Fruit fly (Drosophila melanogaster): Measurements from ENCODE around the gene CG33229.

DNA sequence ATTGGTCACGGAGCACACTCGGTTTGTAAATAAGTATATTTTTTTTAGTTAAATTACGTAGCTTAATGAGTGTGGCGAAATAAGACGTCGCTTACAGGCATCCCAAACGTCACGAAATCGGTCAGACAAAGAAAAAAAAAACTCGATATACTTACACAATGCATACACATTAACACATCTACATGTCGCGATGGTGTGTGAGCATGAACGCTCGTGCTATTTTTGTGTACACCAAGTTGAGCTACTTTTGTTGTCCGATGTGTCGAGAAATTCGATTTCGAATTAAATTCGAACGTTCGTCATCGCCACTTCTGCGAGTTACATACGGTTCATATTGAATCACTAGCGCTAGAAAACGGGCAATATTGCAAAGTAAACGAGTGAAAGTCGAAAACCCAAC, 1.5 kb downstream of the CG33229 start:
- no peak for TF ChIP-seq CTCF (optimal IDR thresholded peaks at IDR 0.05)
- no peak for TF ChIP-seq CG8478 (optimal IDR thresholded peaks at IDR 0.05)

All from S2 (cell line).